Worm (Caenorhabditis elegans) whole organism, late embryonic: Measurements from ENCODE around the gene ZK54.3.

Source experiments
- ama-1 ChIP-seq: fragments of 150-350 bp; optimal IDR thresholded peaks from 2 replicates; lab custom pipeline; 2014
- elt-2 ChIP-seq: sonication (generic microtip); optimal IDR thresholded peaks from 2 replicates; lab custom pipeline; 2016; ENCODE audit warnings: missing genetic modification reagents, missing genetic modification characterization, missing compliant biosample characterization
- ets-4 ChIP-seq: sonication (generic microtip); optimal IDR thresholded peaks from 2 replicates; lab custom pipeline; 2016; ENCODE audit warnings: missing genetic modification characterization, missing compliant biosample characterization
- hlh-8 ChIP-seq: sonication (generic microtip); optimal IDR thresholded peaks from 2 replicates; lab custom pipeline; 2016; ENCODE audit warnings: missing genotype, missing genetic modification characterization, missing compliant biosample characterization
- nfya-1 ChIP-seq: sonication (generic microtip); optimal IDR thresholded peaks from 2 replicates; lab custom pipeline; 2017; ENCODE audit warnings: missing genetic modification characterization, mild to moderate bottlenecking, missing compliant biosample characterization, antibody characterized with exemption, moderate library complexity
- nhr-11 ChIP-seq: fragments of 150-350 bp; optimal IDR thresholded peaks from 2 replicates; lab custom pipeline; 2014; ENCODE audit warnings: missing biosample characterization, missing genetic modification characterization
- nhr-232 ChIP-seq: sonication (generic microtip); optimal IDR thresholded peaks from 2 replicates; lab custom pipeline; 2016; ENCODE audit warnings: missing genetic modification characterization, missing compliant biosample characterization
- pha-4 ChIP-seq: fragments of 150-350 bp; optimal IDR thresholded peaks from 2 replicates; lab custom pipeline; 2018; ENCODE audit warnings: missing biosample characterization, missing genetic modification reagents, missing genetic modification characterization
- pqm-1 ChIP-seq: sonication (generic microtip); optimal IDR thresholded peaks from 2 replicates; lab custom pipeline; 2016; ENCODE audit warnings: missing genetic modification characterization, missing compliant biosample characterization
- sox-4 ChIP-seq: sonication (generic microtip); optimal IDR thresholded peaks from 2 replicates; lab custom pipeline; 2017; ENCODE audit warnings: mild to moderate bottlenecking, missing genetic modification characterization, inconsistent platforms, missing compliant biosample characterization
- tbx-2 ChIP-seq: sonication (generic microtip); optimal IDR thresholded peaks from 2 replicates; lab custom pipeline; 2016; ENCODE audit warnings: missing genetic modification characterization, missing compliant biosample characterization
- tbx-7 ChIP-seq: sonication (generic microtip); optimal IDR thresholded peaks from 2 replicates; lab custom pipeline; 2016; ENCODE audit warnings: missing genotype, missing genetic modification characterization, missing compliant biosample characterization
- unc-3 ChIP-seq, 2 experiments: fragments of 200-800 bp in 1 of 2; sonication (Bioruptor generic) in 1 of 2; sonication (generic microtip) in 1 of 2; conservative IDR thresholded peaks in 1 of 2; optimal IDR thresholded peaks in 1 of 2; 2 replicates each; pipeline versions ENCODE4 v1.3.6 to Lab custom; 2016 to 2022; ENCODE audit warnings: missing compliant biosample characterization in 2 of 2, missing genetic modification characterization in 2 of 2, missing genetic modification reagents in 1 of 2
- unc-55 ChIP-seq: sonication (generic microtip); optimal IDR thresholded peaks from 2 replicates; lab custom pipeline; 2017; ENCODE audit warnings: missing biosample characterization, missing genetic modification reagents, missing genetic modification characterization

- TF ChIP-seq ets-4 (tag; lab: Kevin White, UChicago) (peak; percentile 42), nfya-1 (peak; percentile 81), ama-1 (lab: Kevin White, UChicago) (peak; percentile 32), unc-55 (GFP tag; lab: Kevin White, UChicago) (peak; percentile 89), sox-4 (tag; lab: Kevin White, UChicago) (no peak), tbx-2 (tag; lab: Kevin White, UChicago) (peak; percentile 57), elt-2 (no peak), unc-3 (GFP tag; conservative IDR thresholded peaks at IDR 0.05; lab: Robert Waterston, UW) (no peak; the same call in 1 of the 2 replicates), unc-3 (tag; optimal IDR thresholded peaks at IDR 0.05; lab: Kevin White, UChicago) (peak; percentile 35), tbx-7 (no peak), nhr-11 (no peak), pha-4 (tag; lab: Kevin White, UChicago) (no peak), nhr-232 (tag; lab: Kevin White, UChicago) (no peak), hlh-8 (peak; percentile 38), pqm-1 (tag; lab: Kevin White, UChicago) (no peak)
Measured at ce11 chrX:17479694-17480574, 13.1 kb upstream of the ZK54.3 start.
